Fruit fly (Drosophila melanogaster) S2 (cell line): Measurements from ENCODE around the gene CG43235.

Experiments used
- CG8478 ChIP-seq: fragments of >200 bp; optimal IDR thresholded peaks from 2 replicates; lab custom pipeline; 2018
- CTCF ChIP-seq, 2 experiments: fragments of >200 bp; optimal IDR thresholded peaks; 2 replicates each; lab custom pipeline; 2018

CG43235 gene

dm6 chr2L:7692583-7693080, at the start of gene CG43235, which contains the start of gene CG7025:
CG43235 (plus strand) TSS chr2L:7693030.
CG7025 (minus strand) TSS chr2L:7692683.
- TF ChIP-seq CG8478 (lab: Kevin White, UChicago) (no peak), CTCF (optimal IDR thresholded peaks at IDR 0.05; lab: Kevin White, UChicago) (no peak)

dm6 chr2L:7659561-7659960, 33.3 kb upstream of the CG43235 start:
- TF ChIP-seq CTCF (optimal IDR thresholded peaks at IDR 0.05; lab: Kevin White, UChicago) = no peak
- no peak for TF ChIP-seq CG8478 (lab: Kevin White, UChicago)

dm6 chr2L:7660087-7660486, 32.7 kb upstream of the CG43235 start:
- no peak for TF ChIP-seq CG8478 (lab: Kevin White, UChicago)
- TF ChIP-seq CTCF (optimal IDR thresholded peaks at IDR 0.05; lab: Kevin White, UChicago) = no peak

dm6 chr2L:7665747-7666146, 27.1 kb upstream of the CG43235 start, which contains the start of gene Myo28B1:
Myo28B1 (plus strand) TSS chr2L:7666047.
- TF ChIP-seq CTCF (optimal IDR thresholded peaks at IDR 0.05; lab: Kevin White, UChicago) (no peak), CG8478 (lab: Kevin White, UChicago) (no peak)

DNA sequence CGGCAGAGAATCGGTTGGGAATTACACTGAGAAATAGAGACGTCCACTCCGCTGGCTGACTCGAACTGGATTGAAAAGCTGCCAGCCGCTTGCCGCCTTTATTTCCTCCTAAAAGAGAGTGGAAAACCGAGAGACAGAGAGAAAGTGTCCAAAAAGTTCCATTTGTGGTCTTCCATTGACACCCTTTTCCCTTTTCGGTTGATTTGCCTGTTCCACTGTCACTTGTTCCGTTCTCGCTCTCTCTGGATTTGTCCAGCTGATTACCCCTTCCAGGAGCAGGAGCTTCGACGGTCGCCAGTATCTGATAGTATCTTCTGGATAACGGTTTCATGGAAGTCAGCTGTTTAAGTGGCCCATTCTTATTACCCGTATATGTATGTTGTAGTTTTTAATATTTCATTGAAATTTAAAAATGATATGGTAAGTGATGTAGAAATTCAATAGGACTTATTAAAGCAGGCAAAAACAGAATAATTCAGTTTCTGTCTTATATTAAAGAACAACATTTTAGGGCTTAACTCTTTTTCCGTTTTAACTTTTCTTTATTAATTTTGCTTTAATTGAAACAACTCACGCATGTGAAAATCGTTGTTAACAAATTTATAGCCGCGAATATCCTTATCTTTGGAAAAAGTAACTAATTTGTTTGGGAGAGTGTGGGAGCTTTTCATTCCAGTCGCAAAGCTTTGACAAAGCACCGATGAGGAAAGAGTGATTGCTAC, 17.6 kb upstream of the CG43235 start, which contains the start of gene Slob:
Gene Slob (minus strand): TSS at position 51 of the 722 bp plus-strand sequence.
- TF ChIP-seq CG8478 (lab: Kevin White, UChicago) (no peak), CTCF (optimal IDR thresholded peaks at IDR 0.05; lab: Kevin White, UChicago) (no peak)

DNA sequence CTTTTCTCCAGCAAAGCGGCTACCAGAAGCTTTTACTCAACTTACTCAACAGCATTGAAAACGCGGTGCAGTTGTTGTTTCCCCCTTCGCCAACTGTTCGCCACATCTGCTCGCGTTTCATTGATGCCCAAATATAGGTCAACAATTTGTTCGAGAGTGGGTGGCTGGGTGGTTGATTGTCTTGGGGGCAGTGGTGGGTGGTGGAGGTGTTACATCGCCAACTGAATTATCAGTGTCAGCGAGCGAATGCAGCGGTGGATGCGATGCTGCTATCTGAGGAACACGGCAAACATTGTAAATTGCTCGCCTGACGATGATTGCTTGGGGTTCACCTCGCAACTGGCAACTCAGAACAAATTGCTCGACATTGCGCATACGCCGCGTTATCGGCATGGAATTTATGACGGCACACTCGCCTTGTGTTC, 17.1 kb upstream of the CG43235 start:
- TF ChIP-seq CG8478 (lab: Kevin White, UChicago) (no peak), CTCF (optimal IDR thresholded peaks at IDR 0.05; lab: Kevin White, UChicago) (no peak)

DNA sequence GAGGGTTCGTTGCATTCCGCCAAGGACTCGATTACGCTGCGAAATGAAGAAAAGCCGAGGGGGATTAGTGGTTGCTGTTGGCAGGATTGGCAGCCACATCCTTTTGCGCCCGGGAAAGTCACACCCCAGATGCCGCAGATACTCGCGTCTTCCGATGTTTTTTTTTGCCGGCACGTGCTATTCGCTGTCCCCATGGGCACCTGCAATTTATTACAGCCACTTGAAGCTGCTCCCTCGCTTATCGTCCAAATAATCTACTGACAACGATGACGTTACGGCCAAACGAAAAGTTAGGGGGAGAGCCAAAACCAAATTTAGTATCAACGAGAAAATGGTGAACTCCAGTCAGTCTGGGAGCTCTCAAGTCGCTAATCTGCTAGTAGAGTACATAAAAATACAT, 15.8 kb upstream of the CG43235 start:
- no peak for TF ChIP-seq CG8478 (lab: Kevin White, UChicago)
- TF ChIP-seq CTCF (optimal IDR thresholded peaks at IDR 0.05; lab: Kevin White, UChicago) = no peak

dm6 chr2L:7678095-7678784, 14.6 kb upstream of the CG43235 start:
- TF ChIP-seq CG8478 (lab: Kevin White, UChicago) (no peak), CTCF (optimal IDR thresholded peaks at IDR 0.05; lab: Kevin White, UChicago) (no peak)

- TF ChIP-seq CTCF (optimal IDR thresholded peaks at IDR 0.05; lab: Kevin White, UChicago) (no peak), CG8478 (lab: Kevin White, UChicago) (no peak)
Observed at dm6 chr2L:7680298-7680697, 12.5 kb upstream of the CG43235 start.

dm6 chr2L:7685290-7685689, 7.5 kb upstream of the CG43235 start:
- TF ChIP-seq CG8478 (lab: Kevin White, UChicago) = no peak
- no peak for TF ChIP-seq CTCF (optimal IDR thresholded peaks at IDR 0.05; lab: Kevin White, UChicago)

dm6 chr2L:7690449-7690848, 2.4 kb upstream of the CG43235 start:
- no peak for TF ChIP-seq CG8478 (lab: Kevin White, UChicago)
- no peak for TF ChIP-seq CTCF (optimal IDR thresholded peaks at IDR 0.05; lab: Kevin White, UChicago)

dm6 chr2L:7690961-7691360, 1.9 kb upstream of the CG43235 start, which contains the start of gene CG18585:
CG18585 (minus strand) TSS chr2L:7691061.
- TF ChIP-seq CG8478 (lab: Kevin White, UChicago) = no peak
- no peak for TF ChIP-seq CTCF (optimal IDR thresholded peaks at IDR 0.05; lab: Kevin White, UChicago)

DNA sequence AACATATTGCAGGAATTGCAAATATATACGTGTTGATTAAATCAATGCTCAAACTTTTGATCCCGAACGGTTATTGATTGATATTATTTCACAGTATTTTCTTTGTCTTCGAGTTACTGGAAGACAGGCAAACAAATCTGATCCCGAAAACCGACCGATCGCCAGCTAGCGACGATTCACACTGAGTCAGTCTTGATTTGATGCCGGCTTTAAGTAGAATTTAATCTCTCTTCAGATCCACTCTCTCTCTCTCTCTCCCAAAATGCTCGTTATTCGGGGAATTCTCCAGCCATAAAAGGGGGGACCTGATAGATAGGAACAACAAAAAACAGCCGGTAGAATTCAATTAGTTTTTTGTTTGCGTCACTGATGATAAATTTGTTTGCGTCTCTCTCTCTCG, 8.6 kb downstream of the CG43235 start, which contains the start of gene Tep2:
Gene Tep2 (minus strand): TSS at position 185 of the 400 bp plus-strand sequence.
- no peak for TF ChIP-seq CTCF (optimal IDR thresholded peaks at IDR 0.05; lab: Kevin White, UChicago)

DNA sequence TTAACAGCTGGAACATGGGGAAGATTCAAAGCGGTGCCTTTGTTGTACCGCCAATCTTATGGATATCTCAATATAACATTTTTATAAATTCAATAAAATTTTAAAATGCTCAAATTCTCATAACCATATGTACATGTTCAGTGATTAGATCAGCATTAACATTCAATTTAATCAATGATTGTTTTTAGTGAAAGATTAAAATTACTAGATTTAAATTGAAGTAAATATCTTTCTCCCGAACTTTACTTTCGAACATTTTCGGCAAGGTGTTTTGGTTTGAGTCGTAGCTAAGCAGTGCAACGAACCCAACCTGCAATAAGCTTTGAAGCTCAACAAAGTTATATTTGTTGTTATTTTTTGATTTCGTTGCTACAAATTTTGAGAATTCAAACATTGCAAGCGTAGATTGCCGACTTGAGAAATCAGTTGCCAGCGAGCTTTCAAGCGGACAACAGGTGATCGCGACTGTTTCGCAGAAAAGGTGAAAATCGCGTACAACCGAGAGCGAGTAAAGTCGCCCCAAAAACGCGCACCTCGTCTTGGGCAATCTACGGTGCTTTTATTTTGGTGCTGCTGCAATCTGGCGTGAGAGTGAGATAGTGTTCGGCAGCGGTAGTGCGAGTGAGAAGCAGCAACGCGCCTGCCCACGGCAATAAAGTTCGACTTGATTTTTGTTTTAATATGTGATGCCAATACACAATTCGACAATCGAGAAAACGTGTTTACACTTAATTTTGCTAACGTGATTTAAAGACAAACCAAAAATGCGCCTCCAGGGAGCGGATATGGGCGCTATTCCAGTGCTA, 9.8 kb downstream of the CG43235 start, which contains the start of gene Tep3:
Gene Tep3 (plus strand): TSS at position 423 of the 806 bp plus-strand sequence.
- TF ChIP-seq CTCF (optimal IDR thresholded peaks at IDR 0.05; lab: Kevin White, UChicago) (no peak), CG8478 (lab: Kevin White, UChicago) (no peak)
